Fruit fly (Drosophila melanogaster) whole organism, embryonic: Measurements from ENCODE around the gene Cyp4d21.

Source experiments
- HLHmδ ChIP-seq: fragments of 200-800 bp; sonication (Bioruptor generic); optimal IDR thresholded peaks from 2 replicates; lab custom pipeline; 2018; ENCODE audit warnings: missing biosample characterization, mild to moderate bottlenecking, missing genetic modification characterization, moderate library complexity
- Hsf ChIP-seq: fragments of 200-800 bp; sonication (Bioruptor generic); optimal IDR thresholded peaks from 3 replicates; lab custom pipeline; 2016; ENCODE audit warnings: missing biosample characterization, missing genetic modification characterization
- Six4 ChIP-seq: fragments of 200-800 bp; sonication (Bioruptor generic); optimal IDR thresholded peaks from 2 replicates; lab custom pipeline; 2016; ENCODE audit warnings: missing biosample characterization, missing genetic modification characterization
- bcd ChIP-seq: fragments of 200-800 bp; sonication (Bioruptor generic); optimal IDR thresholded peaks from 2 replicates; lab custom pipeline; 2017; ENCODE audit warnings: missing biosample characterization, mild to moderate bottlenecking, missing genetic modification characterization
- chinmo ChIP-seq: fragments of 200-800 bp; sonication (Bioruptor generic); IDR thresholded peaks from 4 replicates; pipeline ENCODE4 v1.3.6; 2022; ENCODE audit warnings: missing biosample characterization, missing genetic modification characterization; ENCODE audit not compliant: partially characterized antibody
- fd3F ChIP-seq: fragments of 200-800 bp; sonication (Bioruptor generic); optimal IDR thresholded peaks from 2 replicates; lab custom pipeline; 2018; ENCODE audit warnings: missing biosample characterization, mild to moderate bottlenecking, missing genetic modification characterization, moderate library complexity
- psq ChIP-seq: fragments of 200-800 bp; sonication (Bioruptor generic); optimal IDR thresholded peaks from 2 replicates; lab custom pipeline; 2017; ENCODE audit warnings: missing biosample characterization, missing genetic modification characterization
- salm ChIP-seq: fragments of 200-800 bp; sonication (Bioruptor generic); optimal IDR thresholded peaks from 2 replicates; lab custom pipeline; 2018; ENCODE audit warnings: missing biosample characterization, mild to moderate bottlenecking, missing genetic modification characterization
- ttk ChIP-seq: fragments of 200-800 bp; sonication (Bioruptor generic); IDR thresholded peaks from 2 replicates; pipeline ENCODE4 v2.1.2; 2022; ENCODE audit warnings: missing biosample characterization, missing genetic modification characterization

DNA sequence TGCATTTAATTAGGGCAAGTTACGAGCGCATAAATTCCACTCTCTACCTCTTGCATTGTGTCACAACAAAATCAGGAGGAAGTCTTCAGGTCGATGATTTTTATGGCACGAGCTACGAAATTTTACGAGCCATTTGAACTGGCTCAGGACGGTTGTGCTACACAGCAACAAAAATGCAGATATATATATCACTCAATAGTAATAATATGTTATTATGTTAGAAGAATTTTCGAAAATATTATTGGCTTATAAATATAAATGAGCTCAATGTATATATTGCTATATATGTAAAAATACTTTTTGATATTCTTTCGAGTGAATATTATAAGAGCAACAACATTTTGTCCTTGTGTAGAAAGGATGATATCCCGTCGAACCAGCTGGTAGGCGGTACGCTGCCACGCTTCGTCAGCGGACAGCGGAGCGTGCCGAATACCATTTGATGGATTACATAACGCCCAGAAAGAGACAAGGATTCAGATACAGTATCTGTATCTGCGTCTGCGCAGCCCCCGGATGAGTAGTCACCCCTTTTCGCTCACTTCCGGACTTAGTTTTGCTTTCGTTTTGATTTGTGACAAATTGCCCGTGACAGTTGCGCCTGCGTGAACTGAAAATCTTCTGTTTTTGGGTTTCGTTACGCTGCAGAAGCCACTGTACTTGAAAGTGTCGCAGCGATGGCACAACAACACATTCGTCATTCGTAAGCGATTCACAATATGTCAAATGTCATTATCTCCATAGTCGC lies 18.9 kb downstream of the Cyp4d21 start:
- TF ChIP-seq psq (GFP tag; lab: Kevin White, UChicago) (no peak), Six4 (GFP tag; lab: Kevin White, UChicago) (no peak), chinmo (GFP tag; lab: Robert Waterston, UW) (no peak), bcd (no peak), Hsf (GFP tag; lab: Kevin White, UChicago) (no peak), salm (no peak), fd3F (GFP tag; lab: Kevin White, UChicago) (no peak), HLHmδ (no peak), ttk (GFP tag; lab: Robert Waterston, UW) (no peak)
